Fruit fly (Drosophila melanogaster) Kc167 (cell line): ENCODE results near the gene Ddc.

Source experiments
- Myc ChIP-seq: fragments of >200 bp; optimal IDR thresholded peaks from 2 replicates; lab custom pipeline; 2017; ENCODE audit warnings: missing external identifiers
- Sin3A ChIP-seq: fragments of >200 bp; optimal IDR thresholded peaks from 2 replicates; lab custom pipeline; 2018; ENCODE audit warnings: missing external identifiers
- insv ChIP-seq: fragments of >200 bp; optimal IDR thresholded peaks from 3 replicates; lab custom pipeline; 2018; ENCODE audit warnings: missing external identifiers
- psq ChIP-seq: fragments of >200 bp; optimal IDR thresholded peaks from 2 replicates; lab custom pipeline; 2017; ENCODE audit warnings: missing external identifiers
- ttk ChIP-seq: sonication (Bioruptor generic); optimal IDR thresholded peaks from 2 replicates; lab custom pipeline; 2017; ENCODE audit warnings: missing external identifiers

DNA sequence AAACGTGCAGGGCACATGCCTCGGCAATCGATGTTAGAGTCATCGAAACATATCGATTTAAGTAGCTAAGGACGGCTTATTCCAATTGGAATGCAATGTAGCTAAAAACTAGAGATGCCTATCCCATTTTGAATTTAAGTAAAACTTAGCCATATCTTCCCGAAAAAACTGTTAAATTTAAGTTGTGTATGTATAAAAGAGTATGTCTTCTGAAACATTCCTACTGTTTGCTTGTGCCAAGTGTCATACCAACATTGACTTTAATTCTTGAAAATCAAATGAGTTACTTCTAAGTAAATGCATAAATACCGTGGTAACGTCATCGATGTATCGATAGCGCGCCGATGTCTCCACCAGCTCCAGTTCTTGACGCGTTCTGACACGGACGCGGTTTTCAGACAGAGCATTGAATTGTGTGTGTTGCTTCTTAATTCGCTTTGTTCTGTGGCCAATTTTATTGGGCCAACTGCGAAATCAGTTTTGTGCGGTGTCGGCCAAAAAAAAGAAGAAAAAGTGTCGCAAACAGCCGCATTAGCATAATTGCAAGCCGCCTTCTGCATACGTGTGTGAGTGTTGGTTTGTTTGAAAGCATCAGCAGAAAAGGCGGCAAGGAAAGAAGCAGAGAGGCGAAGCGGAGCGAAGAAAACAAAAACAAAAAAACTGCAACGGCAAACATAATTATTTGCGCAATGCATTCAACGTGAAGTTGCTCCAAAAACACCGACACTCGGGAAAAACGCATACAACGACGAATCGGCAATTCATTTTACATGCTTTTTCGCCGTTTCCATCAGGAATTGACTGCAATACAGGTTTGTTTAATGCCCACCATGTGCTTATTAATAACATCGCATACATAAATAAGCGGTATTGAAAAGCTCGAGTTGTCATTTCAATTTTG, 13.6 kb upstream of the Ddc start, which contains the start of gene brat:
- TF ChIP-seq ttk (lab: Kevin White, UChicago) = no peak
- TF ChIP-seq psq (lab: Kevin White, UChicago) = no peak
- TF ChIP-seq Sin3A = no peak
- no peak for TF ChIP-seq insv
- no peak for TF ChIP-seq Myc
